Worm (Caenorhabditis elegans): ENCODE data around the gene rps-24.

rps-24 gene

DNA sequence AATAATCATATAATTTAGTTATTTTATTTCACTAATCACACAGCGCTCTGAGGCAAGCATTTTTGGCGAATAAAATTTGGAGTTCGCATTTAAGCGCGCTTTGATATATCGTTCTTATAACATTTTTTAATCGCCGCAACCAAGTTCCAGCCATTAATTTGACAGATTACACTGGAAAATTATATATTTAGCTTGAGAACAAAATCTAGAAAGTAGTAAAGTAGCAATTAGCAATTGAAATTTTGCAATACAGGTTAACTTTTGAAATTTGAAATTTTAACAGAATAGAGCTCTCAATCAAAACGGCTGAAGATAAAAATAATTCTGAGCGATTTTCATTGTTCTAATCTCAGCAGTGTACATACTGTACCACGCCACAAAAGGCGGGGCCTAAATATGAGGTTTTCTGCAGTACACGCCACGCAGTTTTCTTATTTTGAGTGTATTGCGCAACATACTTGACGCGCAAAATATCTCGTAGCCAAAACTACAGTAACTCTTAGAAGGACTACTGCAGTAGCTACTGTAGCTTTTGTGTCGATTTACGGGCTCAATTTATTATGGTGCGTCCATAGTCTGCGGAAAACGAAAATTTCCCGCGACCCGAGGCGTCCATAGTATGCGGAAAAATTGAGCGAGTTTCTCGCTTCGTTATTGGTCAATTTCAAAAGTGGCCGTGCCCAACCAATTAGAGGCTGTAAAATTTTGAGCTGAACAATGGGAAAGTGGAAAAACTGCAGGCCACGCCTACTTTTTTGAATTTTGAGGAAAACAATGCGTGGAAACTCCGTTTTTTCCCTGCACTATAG, 41.6 kb downstream of the rps-24 start:
- TF ChIP-seq unc-62 (GFP tag; optimal IDR thresholded peaks at IDR 0.05): no peak

DNA sequence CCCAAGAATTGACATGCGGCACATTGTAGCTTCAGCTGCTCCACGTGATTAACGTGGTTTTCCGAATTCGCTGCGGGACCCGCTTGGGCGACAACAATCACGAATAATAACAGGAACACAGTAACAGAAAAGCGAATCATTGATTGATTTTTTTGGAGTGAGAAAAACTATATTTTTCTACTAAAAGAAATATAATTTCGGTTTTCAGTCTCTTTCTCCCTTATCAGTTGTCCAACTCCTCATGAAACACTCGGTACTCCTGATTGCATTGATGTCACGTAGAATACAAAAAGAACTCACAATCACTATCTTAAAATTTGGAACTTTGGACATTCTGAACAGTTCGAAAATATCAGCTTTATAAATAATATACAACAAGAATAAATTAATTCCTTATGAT, 43.2 kb downstream of the rps-24 start, which contains the start of gene Y66H1A.5:
TSS of gene Y66H1A.5 (minus strand) at position 265 of the 400 bp plus-strand sequence.
- no peak for TF ChIP-seq unc-62 (GFP tag; optimal IDR thresholded peaks at IDR 0.05)

Data from whole organism, dauer.